Worm (Caenorhabditis elegans) whole organism, L4/young adult: Measurements from ENCODE around the gene such-1.

Source experiments
- W03F9.2 ChIP-seq: fragments of 150-350 bp; optimal IDR thresholded peaks from 2 replicates; lab custom pipeline; 2014; ENCODE audit warnings: missing biosample characterization, missing genetic modification characterization
- dao-5 ChIP-seq: sonication (generic microtip); optimal IDR thresholded peaks from 2 replicates; lab custom pipeline; 2016; ENCODE audit warnings: missing genotype, missing genetic modification characterization, moderate library complexity, missing compliant biosample characterization
- him-1 ChIP-seq: sonication (generic microtip); optimal IDR thresholded peaks from 2 replicates; lab custom pipeline; 2016; ENCODE audit warnings: missing genotype, missing genetic modification reagents, missing genetic modification characterization, missing compliant biosample characterization

DNA sequence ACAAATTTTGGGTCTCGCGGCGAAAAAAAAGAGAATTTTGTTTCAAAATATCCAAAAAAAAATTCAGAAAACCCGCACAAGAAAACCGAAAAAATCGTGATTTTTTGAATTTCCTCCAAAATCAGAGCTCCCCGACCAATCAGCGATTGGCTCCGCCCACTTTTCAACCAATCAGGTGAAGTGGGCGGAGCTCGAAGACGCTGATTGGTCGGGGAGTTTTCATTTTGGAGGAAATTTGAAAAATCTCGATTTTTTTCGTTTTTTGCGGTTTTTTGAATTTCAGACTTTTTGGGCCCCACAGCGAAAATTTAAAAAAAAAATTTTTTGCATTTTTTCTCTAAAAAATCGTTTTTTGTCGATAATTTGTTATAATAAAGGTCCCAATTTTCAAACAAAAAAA lies 34.0 kb downstream of the such-1 start:
- TF ChIP-seq W03F9.2 (tag; lab: Kevin White, UChicago) (no peak), him-1 (tag; lab: Kevin White, UChicago) (no peak), dao-5 (tag; lab: Kevin White, UChicago) (no peak)
